Fruit fly (Drosophila melanogaster) whole organism, embryonic: ENCODE data around the gene Reepl1.

Experiments
- Antp ChIP-seq: fragments of 200-800 bp; sonication (Bioruptor generic); optimal IDR thresholded peaks from 3 replicates; lab custom pipeline; 2016; ENCODE audit warnings: missing biosample characterization, missing genetic modification characterization
- Awh ChIP-seq: fragments of 200-800 bp; sonication (Bioruptor generic); IDR thresholded peaks from 2 replicates; pipeline ENCODE4, ENCODE4 v1.3.6; 2022; ENCODE audit warnings: missing biosample characterization, missing genetic modification characterization
- BtbVII ChIP-seq: fragments of 200-800 bp; sonication (Bioruptor generic); optimal IDR thresholded peaks from 3 replicates; lab custom pipeline; 2017; ENCODE audit warnings: missing biosample characterization, mild to moderate bottlenecking, missing genetic modification characterization
- CG10431 ChIP-seq: fragments of 200-800 bp; sonication (Bioruptor generic); optimal IDR thresholded peaks from 3 replicates; lab custom pipeline; 2018; ENCODE audit warnings: missing biosample characterization, mild to moderate bottlenecking, missing genetic modification characterization
- CG10462 ChIP-seq: fragments of 200-800 bp; sonication (Bioruptor generic); optimal IDR thresholded peaks from 2 replicates; lab custom pipeline; 2016; ENCODE audit warnings: missing biosample characterization, missing genetic modification characterization
- CG11696 ChIP-seq: fragments of 200-800 bp; sonication (Bioruptor generic); IDR thresholded peaks from 2 replicates; pipeline ENCODE4 v1.3.6; 2022; ENCODE audit warnings: missing biosample characterization, missing genetic modification characterization
- CG15479 ChIP-seq: fragments of 200-800 bp; sonication (Bioruptor generic); optimal IDR thresholded peaks from 3 replicates; lab custom pipeline; 2019; ENCODE audit warnings: missing biosample characterization, mild to moderate bottlenecking, missing genetic modification characterization, moderate library complexity
- CG16779 ChIP-seq: fragments of 200-800 bp; sonication (Bioruptor generic); IDR thresholded peaks from 2 replicates; pipeline ENCODE4 v1.3.6; 2022; ENCODE audit warnings: missing biosample characterization, missing genetic modification characterization
- CG17186 ChIP-seq: fragments of 200-800 bp; sonication (Bioruptor generic); optimal IDR thresholded peaks from 3 replicates; lab custom pipeline; 2017; ENCODE audit warnings: missing biosample characterization, missing genetic modification reagents, missing genetic modification characterization
- CG17802 ChIP-seq: fragments of 200-800 bp; sonication (Bioruptor generic); optimal IDR thresholded peaks from 2 replicates; lab custom pipeline; 2018; ENCODE audit warnings: missing biosample characterization, mild to moderate bottlenecking, missing genetic modification characterization, moderate library complexity
- CG2120 ChIP-seq: fragments of 200-800 bp; sonication (Bioruptor generic); optimal IDR thresholded peaks from 3 replicates; lab custom pipeline; 2016; ENCODE audit warnings: missing biosample characterization, missing genetic modification characterization
- CG3281 ChIP-seq: fragments of 200-800 bp; sonication (Bioruptor generic); optimal IDR thresholded peaks from 3 replicates; lab custom pipeline; 2017; ENCODE audit warnings: missing biosample characterization, mild to moderate bottlenecking, missing genetic modification characterization
- CG34224 ChIP-seq: fragments of 200-800 bp; sonication (Bioruptor generic); IDR thresholded peaks from 3 replicates; pipeline ENCODE4 v1.3.6; 2022; ENCODE audit warnings: missing biosample characterization, missing genetic modification characterization; ENCODE audit not compliant: partially characterized antibody
- CG3838 ChIP-seq: fragments of 200-800 bp; sonication (Bioruptor generic); optimal IDR thresholded peaks from 3 replicates; lab custom pipeline; 2016; ENCODE audit warnings: missing biosample characterization, missing genetic modification characterization
- CG4820 ChIP-seq: fragments of 200-800 bp; sonication (Bioruptor generic); optimal IDR thresholded peaks from 3 replicates; lab custom pipeline; 2016; ENCODE audit warnings: missing biosample characterization, missing genetic modification characterization
- CG6854 ChIP-seq: fragments of 200-800 bp; sonication (Bioruptor generic); optimal IDR thresholded peaks from 3 replicates; lab custom pipeline; 2017; ENCODE audit warnings: missing biosample characterization, mild to moderate bottlenecking, missing genetic modification characterization
- CG8388 ChIP-seq: fragments of 200-800 bp; sonication (Bioruptor generic); optimal IDR thresholded peaks from 2 replicates; lab custom pipeline; 2019; ENCODE audit warnings: missing biosample characterization, mild to moderate bottlenecking, missing genetic modification characterization, moderate library complexity
- CG9797 ChIP-seq: fragments of 200-800 bp; sonication (Bioruptor generic); optimal IDR thresholded peaks from 3 replicates; lab custom pipeline; 2018; ENCODE audit warnings: missing biosample characterization, mild to moderate bottlenecking, missing genetic modification characterization
- CTCF ChIP-seq: fragments of 200-800 bp; sonication (Bioruptor generic); optimal IDR thresholded peaks from 2 replicates; lab custom pipeline; 2017; ENCODE audit warnings: missing biosample characterization, mild to moderate bottlenecking, missing genetic modification characterization, moderate library complexity
- D19B ChIP-seq: fragments of 200-800 bp; sonication (Bioruptor generic); optimal IDR thresholded peaks from 2 replicates; lab custom pipeline; 2017; ENCODE audit warnings: missing biosample characterization, mild to moderate bottlenecking, missing genetic modification characterization
- Dad ChIP-seq: fragments of 200-800 bp; sonication (Bioruptor generic); optimal IDR thresholded peaks from 3 replicates; lab custom pipeline; 2016; ENCODE audit warnings: missing biosample characterization, missing genetic modification characterization
- Dref ChIP-seq: fragments of 200-800 bp; sonication (Bioruptor generic); IDR thresholded peaks from 2 replicates; pipeline ENCODE4 v1.3.6; 2022; ENCODE audit warnings: missing biosample characterization, missing genetic modification characterization
- Eip74EF ChIP-seq, 2 experiments: fragments of 200-800 bp in 1 of 2; fragments of >200 bp in 1 of 2; sonication (Bioruptor generic) in 1 of 2; optimal IDR thresholded peaks; 2 replicates each; lab custom pipeline; 2017 to 2019; ENCODE audit warnings: missing biosample characterization in 2 of 2, missing genetic modification characterization in 2 of 2, mild to moderate bottlenecking in 1 of 2, moderate library complexity in 1 of 2
- Gsc ChIP-seq: fragments of 200-800 bp; sonication (Bioruptor generic); IDR thresholded peaks from 2 replicates; pipeline ENCODE4 v1.3.6; 2022; ENCODE audit warnings: missing biosample characterization, missing genetic modification characterization
- Hr3 ChIP-seq: fragments of 200-800 bp; sonication (Bioruptor generic); optimal IDR thresholded peaks from 3 replicates; lab custom pipeline; 2016; ENCODE audit warnings: missing biosample characterization, missing genetic modification characterization
- MBD-R2 ChIP-seq: fragments of 200-800 bp; sonication (Bioruptor generic); IDR thresholded peaks from 2 replicates; pipeline ENCODE4 v1.3.6; 2022; ENCODE audit warnings: missing biosample characterization, missing genetic modification characterization
- MTF-1 ChIP-seq: fragments of 200-800 bp; sonication (Bioruptor generic); optimal IDR thresholded peaks from 2 replicates; lab custom pipeline; 2018; ENCODE audit warnings: missing biosample characterization, mild to moderate bottlenecking, missing genetic modification characterization, borderline replicate concordance
- Oli ChIP-seq: fragments of 200-800 bp; sonication (Bioruptor generic); optimal IDR thresholded peaks from 2 replicates; lab custom pipeline; 2018; ENCODE audit warnings: missing biosample characterization, mild to moderate bottlenecking, missing genetic modification characterization, moderate library complexity
- Sox102F ChIP-seq: fragments of 200-800 bp; sonication (Bioruptor generic); optimal IDR thresholded peaks from 2 replicates; lab custom pipeline; 2018; ENCODE audit warnings: missing biosample characterization, mild to moderate bottlenecking, missing genetic modification characterization, moderate library complexity
- Tbp ChIP-seq: fragments of >200 bp; optimal IDR thresholded peaks from 2 replicates; lab custom pipeline; 2018; ENCODE audit warnings: missing biosample characterization, missing genetic modification characterization
- az2 ChIP-seq: fragments of 200-800 bp; sonication (Bioruptor generic); optimal IDR thresholded peaks from 3 replicates; lab custom pipeline; 2016; ENCODE audit warnings: missing biosample characterization, missing genetic modification characterization
- btn ChIP-seq: fragments of 200-800 bp; sonication (Bioruptor generic); optimal IDR thresholded peaks from 2 replicates; lab custom pipeline; 2016; ENCODE audit warnings: missing biosample characterization, missing genetic modification characterization
- caup ChIP-seq: fragments of 200-800 bp; sonication (Bioruptor generic); optimal IDR thresholded peaks from 3 replicates; lab custom pipeline; 2017; ENCODE audit warnings: missing biosample characterization, mild to moderate bottlenecking, missing genetic modification characterization, moderate library complexity; ENCODE audit not compliant: severe bottlenecking
- cwo ChIP-seq: fragments of 200-800 bp; sonication (Bioruptor generic); optimal IDR thresholded peaks from 3 replicates; lab custom pipeline; 2017; ENCODE audit warnings: missing biosample characterization, missing genetic modification characterization, mild to moderate bottlenecking, moderate library complexity, missing genetic modification reagents
- fd64A ChIP-seq: fragments of 200-800 bp; sonication (Bioruptor generic); optimal IDR thresholded peaks from 3 replicates; lab custom pipeline; 2018; ENCODE audit warnings: missing biosample characterization, mild to moderate bottlenecking, missing genetic modification characterization
- gem ChIP-seq: fragments of 200-800 bp; sonication (Bioruptor generic); optimal IDR thresholded peaks from 2 replicates; lab custom pipeline; 2019; ENCODE audit warnings: missing biosample characterization, mild to moderate bottlenecking, missing genetic modification characterization, moderate library complexity
- insv ChIP-seq, 2 experiments: fragments of 200-800 bp; sonication (Bioruptor generic); optimal IDR thresholded peaks; 3 replicates each; lab custom pipeline; 2016 to 2018; ENCODE audit warnings: missing biosample characterization in 2 of 2, missing genetic modification characterization in 2 of 2
- kni ChIP-seq: fragments of 200-800 bp; sonication (Bioruptor generic); optimal IDR thresholded peaks from 3 replicates; lab custom pipeline; 2017; ENCODE audit warnings: mild to moderate bottlenecking, missing biosample characterization, missing genetic modification reagents, missing genetic modification characterization
- lola ChIP-seq, 3 experiments: fragments of >200 bp in 2 of 3; fragments of 200-800 bp in 1 of 3; sonication (Bioruptor generic) in 1 of 3; optimal IDR thresholded peaks; 2 replicates each; lab custom pipeline; 2017 to 2019; ENCODE audit warnings: missing biosample characterization in 3 of 3, missing genetic modification characterization in 3 of 3, mild to moderate bottlenecking in 1 of 3, moderate library complexity in 1 of 3
- mirr ChIP-seq: fragments of 200-800 bp; sonication (Bioruptor generic); optimal IDR thresholded peaks from 3 replicates; lab custom pipeline; 2018; ENCODE audit warnings: missing biosample characterization, mild to moderate bottlenecking, missing genetic modification characterization
- mld ChIP-seq: fragments of 200-800 bp; sonication (Bioruptor generic); IDR thresholded peaks from 3 replicates; pipeline ENCODE4 v1.3.6; 2022; ENCODE audit warnings: missing biosample characterization, missing genetic modification characterization; ENCODE audit not compliant: partially characterized antibody
- pan ChIP-seq, 4 experiments: fragments of >200 bp in 3 of 4; fragments of 200-800 bp in 1 of 4; sonication (Bioruptor generic) in 1 of 4; optimal IDR thresholded peaks in 3 of 4; IDR thresholded peaks in 1 of 4; 2 replicates each; pipeline versions ENCODE4 v1.3.6 to Lab custom; 2017 to 2022; ENCODE audit warnings: missing biosample characterization in 2 of 4, missing genetic modification characterization in 2 of 4, mixed read lengths in 1 of 4
- pb ChIP-seq: fragments of 200-800 bp; sonication (Bioruptor generic); optimal IDR thresholded peaks from 3 replicates; lab custom pipeline; 2016; ENCODE audit warnings: missing biosample characterization, missing genetic modification characterization
- phol ChIP-seq: fragments of 200-800 bp; sonication (Bioruptor generic); optimal IDR thresholded peaks from 3 replicates; lab custom pipeline; 2018; ENCODE audit warnings: missing biosample characterization, mild to moderate bottlenecking, missing genetic modification characterization, moderate library complexity
- sug ChIP-seq: fragments of 200-800 bp; optimal IDR thresholded peaks from 2 replicates; lab custom pipeline; 2019; ENCODE audit warnings: missing biosample characterization, mild to moderate bottlenecking, missing genetic modification characterization, moderate library complexity
- tgo ChIP-seq: fragments of 200-800 bp; sonication (Bioruptor generic); IDR thresholded peaks from 3 replicates; pipeline ENCODE4 v1.3.6; 2022; ENCODE audit warnings: missing biosample characterization, missing genetic modification characterization
- usp ChIP-seq: fragments of >200 bp; optimal IDR thresholded peaks from 2 replicates; lab custom pipeline; 2017; ENCODE audit warnings: missing biosample characterization, missing genetic modification characterization
- zen ChIP-seq: fragments of 200-800 bp; sonication (Bioruptor generic); optimal IDR thresholded peaks from 3 replicates; lab custom pipeline; 2018; ENCODE audit warnings: missing biosample characterization, mild to moderate bottlenecking, missing genetic modification characterization, moderate library complexity
- zfh1 ChIP-seq: fragments of 200-800 bp; sonication (Bioruptor generic); IDR thresholded peaks from 3 replicates; pipeline ENCODE4 v1.3.6; 2022; ENCODE audit warnings: missing biosample characterization, missing genetic modification characterization
- zfh2 ChIP-seq: fragments of 200-800 bp; sonication (Bioruptor generic); optimal IDR thresholded peaks from 2 replicates; lab custom pipeline; 2016; ENCODE audit warnings: missing biosample characterization, missing genetic modification characterization

Reepl1 gene

dm6 chrX:11576540-11576939 lies 4.0 kb downstream of the Reepl1 start, which contains the start of gene CG11695 (continued):
- peak; percentile 42 for TF ChIP-seq CG8388
- peak; percentile 7 for TF ChIP-seq CG9797
- no peak for TF ChIP-seq CG6854 (GFP tag; lab: Kevin White, UChicago)
- TF ChIP-seq zfh2 (GFP tag; lab: Kevin White, UChicago), result peak; percentile 69
- peak in 1 of 3 experiments; percentile 58 for TF ChIP-seq lola (GFP tag; optimal IDR thresholded peaks at IDR 0.05; lab: Kevin White, UChicago)
- TF ChIP-seq Tbp (GFP tag; lab: Kevin White, UChicago), result no peak
- TF ChIP-seq CG16779 (GFP tag; lab: Robert Waterston, UW), result no peak
- TF ChIP-seq CG4820 (GFP tag; lab: Kevin White, UChicago), result peak; percentile 48
- TF ChIP-seq CG17802 (tag; lab: Kevin White, UChicago), result peak; percentile 4
- TF ChIP-seq kni (GFP tag; lab: Kevin White, UChicago), result no peak
- TF ChIP-seq caup (GFP tag; lab: Kevin White, UChicago), result peak; percentile 53
- peak; percentile 60 for TF ChIP-seq Hr3 (GFP tag; lab: Kevin White, UChicago)
- TF ChIP-seq D19B (GFP tag; lab: Kevin White, UChicago), result no peak
- peak; percentile 8 for TF ChIP-seq Dad (GFP tag; lab: Kevin White, UChicago)
- TF ChIP-seq MBD-R2, result peak; percentile 94
- no peak for TF ChIP-seq Eip74EF (GFP tag; optimal IDR thresholded peaks at IDR 0.05; lab: Kevin White, UChicago)
- no peak for TF ChIP-seq CTCF (GFP tag; lab: Kevin White, UChicago)
- TF ChIP-seq usp, result no peak
- TF ChIP-seq CG3281 (GFP tag; lab: Kevin White, UChicago), result peak; percentile 69
- no peak for TF ChIP-seq mld (GFP tag; lab: Robert Waterston, UW)
- peak; percentile 45; the same call in 1 of the 2 replicates for TF ChIP-seq CG11696 (GFP tag; lab: Robert Waterston, UW)
- TF ChIP-seq MTF-1 (GFP tag; lab: Kevin White, UChicago), result no peak
- TF ChIP-seq fd64A (GFP tag; lab: Kevin White, UChicago), result no peak
- no peak for TF ChIP-seq CG15479 (GFP tag; lab: Kevin White, UChicago)
- TF ChIP-seq Sox102F (GFP tag; lab: Kevin White, UChicago), result no peak
- peak; percentile 57 for TF ChIP-seq tgo
- peak; percentile 82 for TF ChIP-seq sug
- no peak for TF ChIP-seq CG34224
- no peak for TF ChIP-seq btn (GFP tag; lab: Kevin White, UChicago)
- TF ChIP-seq BtbVII (GFP tag; lab: Kevin White, UChicago), result peak; percentile 16
- TF ChIP-seq Dref (GFP tag; lab: Robert Waterston, UW), result no peak
- TF ChIP-seq az2, result peak; percentile 54
- peak; percentile 51 for TF ChIP-seq CG3838 (GFP tag; lab: Kevin White, UChicago)
- TF ChIP-seq zen (tag; lab: Kevin White, UChicago), result peak; percentile 54
- TF ChIP-seq pan (optimal IDR thresholded peaks at IDR 0.05; lab: Kevin White, UChicago), result no peak
- peak in 1 of 2 experiments; percentile 45 for TF ChIP-seq pan (GFP tag; optimal IDR thresholded peaks at IDR 0.05 in 1 of 2, IDR thresholded peaks at IDR 0.05 in 1 of 2)
- TF ChIP-seq zfh1 (GFP tag; lab: Robert Waterston, UW), result peak; percentile 36; the same call in 1 of the 3 replicates
- TF ChIP-seq Awh (GFP tag; lab: Robert Waterston, UW), result 0 out of 2 replicates have a peak, but pooled peaks have one; percentile 32
- peak; percentile 19 for TF ChIP-seq cwo (GFP tag; lab: Kevin White, UChicago)
- peak; percentile 22 for TF ChIP-seq CG17186 (GFP tag; lab: Kevin White, UChicago)
- peak; percentile 35 for TF ChIP-seq mirr (GFP tag; lab: Kevin White, UChicago)
- no peak for TF ChIP-seq Gsc (GFP tag; lab: Robert Waterston, UW)
- no peak for TF ChIP-seq pb (GFP tag; lab: Kevin White, UChicago)
- peak; percentile 9 for TF ChIP-seq CG10431 (GFP tag; lab: Kevin White, UChicago)
- peak; percentile 78 for TF ChIP-seq CG2120 (GFP tag; lab: Kevin White, UChicago)
- peak; percentile 50 for TF ChIP-seq Antp
- TF ChIP-seq gem, result peak; percentile 82
- TF ChIP-seq CG10462 (GFP tag; lab: Kevin White, UChicago), result no peak
- TF ChIP-seq insv (GFP tag; optimal IDR thresholded peaks at IDR 0.05; lab: Kevin White, UChicago), result peak in 1 of 2 experiments; percentile 0
- TF ChIP-seq phol (tag; lab: Kevin White, UChicago), result peak; percentile 78
- TF ChIP-seq Oli (tag; lab: Kevin White, UChicago), result peak; percentile 57
